Fruit fly (Drosophila melanogaster): Measurements from ENCODE around the gene Tango6.

Tango6 gene

DNA sequence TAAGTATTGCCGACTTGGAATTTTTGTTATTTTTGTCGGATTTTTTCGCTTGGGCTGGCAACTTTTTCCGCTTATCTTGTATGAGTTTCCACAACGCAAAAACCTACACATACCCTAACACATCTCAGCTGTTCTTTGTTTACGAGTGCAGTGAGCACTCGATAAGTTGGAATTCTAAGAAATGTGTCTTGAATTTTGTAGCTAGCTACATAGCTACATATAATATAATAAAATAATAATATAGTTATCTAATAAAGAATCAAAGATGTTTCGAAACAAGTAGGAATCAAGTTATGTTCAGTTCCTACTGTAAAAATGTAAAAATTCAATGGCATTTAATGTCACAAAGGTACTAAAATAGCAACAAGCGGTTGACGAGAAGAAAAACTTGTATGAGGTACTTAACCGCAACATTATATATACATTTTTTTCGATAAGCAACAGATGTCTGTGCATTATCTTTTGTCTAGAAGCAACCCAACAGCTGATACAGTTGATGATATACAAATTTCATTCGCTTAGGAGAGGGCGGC lies 11.6 kb upstream of the Tango6 start, which contains the start of gene Bhmt (continued):
- TF ChIP-seq dmrt99B (tag; optimal IDR thresholded peaks at IDR 0.05) (peak; percentile 71), CG42726 (GFP tag; IDR thresholded peaks at IDR 0.05; ENCODE audit: partially characterized antibody) (no peak), pnt (GFP tag; optimal IDR thresholded peaks at IDR 0.05) (no peak), Aef1 (GFP tag; IDR thresholded peaks at IDR 0.05) (peak; percentile 59; the same call in 2 of the 3 replicates), CG9609 (GFP tag; optimal IDR thresholded peaks at IDR 0.05) (no peak), her (GFP tag; optimal IDR thresholded peaks at IDR 0.05) (no peak), sug (tag; optimal IDR thresholded peaks at IDR 0.05) (peak; percentile 59), CG4707 (GFP tag; optimal IDR thresholded peaks at IDR 0.05) (no peak), sr (GFP tag; IDR thresholded peaks at IDR 0.05) (no peak), CG9727 (GFP tag; optimal IDR thresholded peaks at IDR 0.05) (peak; percentile 68), exex (tag; optimal IDR thresholded peaks at IDR 0.05) (peak; percentile 56), CG15269 (tag; optimal IDR thresholded peaks at IDR 0.05) (peak; percentile 87), bcd (GFP tag; optimal IDR thresholded peaks at IDR 0.05) (peak; percentile 62), CG32532 (GFP tag; IDR thresholded peaks at IDR 0.05) (peak; percentile 86), Blimp-1 (GFP tag; optimal IDR thresholded peaks at IDR 0.05) (peak; percentile 44), CG10979 (tag; optimal IDR thresholded peaks at IDR 0.05) (peak; percentile 41), CG12219 (GFP tag; optimal IDR thresholded peaks at IDR 0.05) (peak; percentile 14), Ptx1 (GFP tag; IDR thresholded peaks at IDR 0.05) (peak; percentile 78), CG7357 (GFP tag; IDR thresholded peaks at IDR 0.05) (peak; percentile 54; the same call in 2 of the 3 replicates), ERR (GFP tag; optimal IDR thresholded peaks at IDR 0.05) (no peak), CG11696 (GFP tag; IDR thresholded peaks at IDR 0.05) (peak; percentile 61), Bteb2 (GFP tag; optimal IDR thresholded peaks at IDR 0.05) (no peak), sim (GFP tag; IDR thresholded peaks at IDR 0.05) (no peak), CG14710 (tag; optimal IDR thresholded peaks at IDR 0.05) (no peak), Hmr (GFP tag; optimal IDR thresholded peaks at IDR 0.05) (peak; percentile 80), run (tag; optimal IDR thresholded peaks at IDR 0.05) (peak; percentile 21), CG7839 (tag; optimal IDR thresholded peaks at IDR 0.05) (peak; percentile 84), CG11093 (GFP tag; IDR thresholded peaks at IDR 0.05) (0 out of 3 replicates have a peak, but pooled peaks have one; percentile 36), CG12659 (GFP tag; optimal IDR thresholded peaks at IDR 0.05) (peak; percentile 69), NFAT (GFP tag; IDR thresholded peaks at IDR 0.05) (peak; percentile 84; the same call in 1 of the 2 replicates), CG8765 (GFP tag; IDR thresholded peaks at IDR 0.05) (peak; percentile 11; the same call in 1 of the 2 replicates), Myb (GFP tag; optimal IDR thresholded peaks at IDR 0.05) (no peak), CG15514 (GFP tag; optimal IDR thresholded peaks at IDR 0.05) (peak; percentile 72), CG18764 (GFP tag; optimal IDR thresholded peaks at IDR 0.05) (peak; percentile 14), CG17612 (GFP tag; IDR thresholded peaks at IDR 0.05) (0 out of 2 replicates have a peak, but pooled peaks have one; percentile 20), tna (GFP tag; IDR thresholded peaks at IDR 0.05; ENCODE audit: partially characterized antibody) (no peak), ATbp (GFP tag; optimal IDR thresholded peaks at IDR 0.05) (peak; percentile 17), CG7987 (GFP tag; optimal IDR thresholded peaks at IDR 0.05) (peak; percentile 17), Hey (tag; optimal IDR thresholded peaks at IDR 0.05) (no peak), pb (GFP tag; optimal IDR thresholded peaks at IDR 0.05) (no peak), E2f2 (GFP tag; IDR thresholded peaks at IDR 0.05) (peak; percentile 34; the same call in 1 of the 2 replicates), cas (GFP tag; IDR thresholded peaks at IDR 0.05) (no peak; the same call in 1 of the 2 replicates), Gsc (GFP tag; IDR thresholded peaks at IDR 0.05) (no peak), Sox102F (GFP tag; optimal IDR thresholded peaks at IDR 0.05) (peak; percentile 62), CG2678 (tag; optimal IDR thresholded peaks at IDR 0.05) (peak; percentile 88), CG10209 (GFP tag; optimal IDR thresholded peaks at IDR 0.05) (peak; percentile 54), Hmx (GFP tag; optimal IDR thresholded peaks at IDR 0.05) (no peak), corto (GFP tag; optimal IDR thresholded peaks at IDR 0.05) (peak; percentile 88), D19A (tag; optimal IDR thresholded peaks at IDR 0.05) (peak; percentile 81), ap (GFP tag; IDR thresholded peaks at IDR 0.05) (no peak)
